Fruit fly (Drosophila melanogaster): ENCODE data around the gene ND-B14.5A.

DNA sequence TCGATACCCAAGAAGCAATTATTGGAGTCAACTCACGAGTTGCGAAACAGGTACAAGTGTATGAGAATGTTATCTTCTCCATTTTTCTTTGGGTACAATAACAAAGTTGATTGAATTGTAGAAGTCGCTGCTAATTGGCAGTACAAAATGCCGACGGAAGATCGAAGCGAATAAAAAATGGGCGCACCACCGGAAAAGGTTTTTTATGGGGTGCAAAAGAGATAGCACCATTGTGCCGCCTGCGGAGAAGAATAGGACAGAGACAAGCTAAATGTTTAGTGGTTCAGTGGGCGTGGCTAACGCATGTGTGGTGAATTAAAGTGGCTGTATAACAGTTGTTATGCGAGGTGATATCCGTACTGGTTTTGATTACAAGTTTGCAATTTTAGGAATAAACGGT, 31.8 kb upstream of the ND-B14.5A start:
- TF ChIP-seq NC2β (GFP tag; optimal IDR thresholded peaks at IDR 0.05) (no peak), CG17912 (GFP tag; optimal IDR thresholded peaks at IDR 0.05) (no peak), grn (GFP tag; optimal IDR thresholded peaks at IDR 0.05) (no peak), crol (GFP tag; IDR thresholded peaks at IDR 0.05) (peak; percentile 8; the same call in 1 of the 2 replicates), al (GFP tag; IDR thresholded peaks at IDR 0.05) (no peak), MTF-1 (GFP tag; optimal IDR thresholded peaks at IDR 0.05; ENCODE audit: borderline replicate concordance) (no peak), CG7372 (GFP tag; IDR thresholded peaks at IDR 0.05) (no peak), nom (GFP tag; optimal IDR thresholded peaks at IDR 0.05) (no peak)
